Fruit fly (Drosophila melanogaster) whole organism, wandering third instar larva: ENCODE data around the gene Art9.

Experiments used
- Abd-B ChIP-seq: fragments of >200 bp; optimal IDR thresholded peaks from 2 replicates; lab custom pipeline; 2017; ENCODE audit warnings: missing biosample characterization, missing genetic modification characterization
- GATAd ChIP-seq: sonication (Bioruptor generic); optimal IDR thresholded peaks from 2 replicates; lab custom pipeline; 2016; ENCODE audit warnings: missing biosample characterization, missing genetic modification characterization
- Hr78 ChIP-seq: fragments of >200 bp; optimal IDR thresholded peaks from 2 replicates; lab custom pipeline; 2017; ENCODE audit warnings: missing biosample characterization, missing genetic modification characterization
- N ChIP-seq: fragments of >200 bp; optimal IDR thresholded peaks from 2 replicates; lab custom pipeline; 2018; ENCODE audit warnings: missing biosample characterization, missing external identifiers, missing genetic modification characterization
- brk ChIP-seq: fragments of 200-800 bp; sonication (Bioruptor generic); optimal IDR thresholded peaks from 2 replicates; lab custom pipeline; 2016; ENCODE audit warnings: missing biosample characterization, mild to moderate bottlenecking, missing genetic modification characterization
- dsf ChIP-seq: sonication (Bioruptor generic); optimal IDR thresholded peaks from 2 replicates; lab custom pipeline; 2016; ENCODE audit warnings: missing biosample characterization, missing genetic modification characterization, borderline replicate concordance
- h ChIP-seq: fragments of 200-800 bp; sonication (Bioruptor generic); optimal IDR thresholded peaks from 3 replicates; lab custom pipeline; 2016; ENCODE audit warnings: missing biosample characterization, mild to moderate bottlenecking, missing genetic modification characterization
- lola ChIP-seq: fragments of >200 bp; optimal IDR thresholded peaks from 2 replicates; lab custom pipeline; 2017; ENCODE audit warnings: missing biosample characterization, missing genetic modification characterization
- psq ChIP-seq: fragments of 200-800 bp; sonication (Bioruptor generic); optimal IDR thresholded peaks from 3 replicates; lab custom pipeline; 2017; ENCODE audit warnings: missing biosample characterization, mild to moderate bottlenecking, missing genetic modification characterization, moderate library complexity
- rgr ChIP-seq: fragments of 200-800 bp; sonication (Bioruptor generic); optimal IDR thresholded peaks from 3 replicates; lab custom pipeline; 2016; ENCODE audit warnings: missing biosample characterization, mild to moderate bottlenecking, missing genetic modification characterization
- tai ChIP-seq: sonication (Bioruptor generic); optimal IDR thresholded peaks from 2 replicates; lab custom pipeline; 2016; ENCODE audit warnings: missing biosample characterization, missing genetic modification characterization
- usp ChIP-seq: fragments of >200 bp; optimal IDR thresholded peaks from 2 replicates; lab custom pipeline; 2017; ENCODE audit warnings: missing biosample characterization, missing genetic modification characterization

DNA sequence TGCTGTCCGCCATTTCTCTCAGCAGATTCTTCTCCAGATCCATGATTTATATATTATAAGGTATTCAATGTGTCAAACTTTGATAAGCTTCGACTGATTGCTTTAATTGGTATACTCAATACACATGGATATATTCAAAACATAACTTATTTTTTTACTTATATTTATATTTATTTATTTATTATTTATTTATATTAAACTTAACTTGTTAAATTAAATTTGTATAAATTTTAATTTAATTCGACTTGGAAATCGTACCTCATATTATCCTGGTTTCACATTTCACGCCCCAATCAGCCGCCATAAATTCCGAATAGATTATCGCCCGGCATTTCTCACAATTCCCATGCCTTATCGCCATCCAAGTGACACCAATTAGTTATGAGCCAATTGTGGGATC lies at the start of gene Art9:
- no peak for TF ChIP-seq Hr78 (GFP tag; lab: Kevin White, UChicago)
- no peak for TF ChIP-seq GATAd (GFP tag; lab: Kevin White, UChicago)
- no peak for TF ChIP-seq lola (GFP tag; lab: Kevin White, UChicago)
- TF ChIP-seq h (GFP tag; lab: Kevin White, UChicago) = no peak
- TF ChIP-seq usp (GFP tag; lab: Kevin White, UChicago) = no peak
- no peak for TF ChIP-seq Abd-B
- TF ChIP-seq dsf = no peak
- no peak for TF ChIP-seq rgr (GFP tag; lab: Kevin White, UChicago)
- no peak for TF ChIP-seq brk
- no peak for TF ChIP-seq tai
- no peak for TF ChIP-seq N (GFP tag; lab: Kevin White, UChicago)
- no peak for TF ChIP-seq psq
